Fruit fly (Drosophila melanogaster): ENCODE results near the gene CG6310.

The CG6310 gene

DNA sequence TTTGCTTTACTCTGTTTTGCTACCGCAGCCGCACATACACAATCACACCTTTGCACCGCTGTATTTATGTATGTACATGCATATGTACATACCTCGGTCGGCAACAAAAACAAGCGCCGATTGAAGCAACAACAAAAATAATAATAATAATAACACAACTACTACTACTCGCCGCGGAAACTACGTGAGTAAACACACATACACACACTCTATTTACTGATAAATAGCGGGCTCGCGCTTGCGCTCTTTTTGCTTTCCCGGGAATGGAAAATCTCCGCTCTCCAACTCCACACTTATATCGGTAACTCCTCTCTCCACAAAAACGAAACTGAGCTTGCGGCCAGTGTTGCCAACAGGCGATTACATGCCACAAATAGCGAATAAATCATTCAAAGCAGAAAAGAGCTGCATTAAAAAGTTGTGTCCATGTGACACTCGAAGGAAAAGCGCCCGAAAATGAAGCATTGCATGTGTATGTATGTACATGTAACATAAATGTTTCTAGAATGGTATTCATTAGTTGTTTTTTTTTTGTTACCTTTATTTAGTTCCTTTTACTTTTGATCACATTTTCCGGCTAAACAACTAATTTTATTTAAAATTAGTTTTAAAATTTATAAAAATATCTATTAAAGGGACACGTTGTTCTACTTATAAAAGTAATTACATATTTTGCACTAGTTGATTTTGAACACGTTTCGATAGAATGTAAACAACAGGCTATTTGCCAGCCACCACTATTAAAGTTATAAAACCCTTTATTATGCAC lies 49.1 kb upstream of the CG6310 start (continued):
- TF ChIP-seq cwo (GFP tag; optimal IDR thresholded peaks at IDR 0.05) = peak; percentile 55
- no peak for TF ChIP-seq dati (GFP tag; IDR thresholded peaks at IDR 0.05)
- no peak for TF ChIP-seq chn (GFP tag; optimal IDR thresholded peaks at IDR 0.05)
- TF ChIP-seq esg (GFP tag; conservative IDR thresholded peaks at IDR 0.05) = no peak
- peak; percentile 19 for TF ChIP-seq Hr3 (GFP tag; optimal IDR thresholded peaks at IDR 0.05)
- TF ChIP-seq CG9609 (GFP tag; optimal IDR thresholded peaks at IDR 0.05) = peak; percentile 16
- no peak for TF ChIP-seq Bgb (GFP tag; IDR thresholded peaks at IDR 0.05; ENCODE audit: partially characterized antibody)
- TF ChIP-seq CG8478 (optimal IDR thresholded peaks at IDR 0.05) = no peak
- peak; percentile 87 for TF ChIP-seq sens (GFP tag)
- TF ChIP-seq ara (GFP tag; IDR thresholded peaks at IDR 0.05) = peak; percentile 76
- TF ChIP-seq CrebB (tag; optimal IDR thresholded peaks at IDR 0.05) = peak; percentile 88
- no peak for TF ChIP-seq cad (GFP tag; optimal IDR thresholded peaks at IDR 0.05)
- no peak for TF ChIP-seq sc (optimal IDR thresholded peaks at IDR 0.05)
- TF ChIP-seq sc (GFP tag; optimal IDR thresholded peaks at IDR 0.05) = peak; percentile 73
- TF ChIP-seq oc (tag; optimal IDR thresholded peaks at IDR 0.05) = no peak
- TF ChIP-seq dimm (GFP tag; IDR thresholded peaks at IDR 0.05) = no peak
- peak; percentile 71 for TF ChIP-seq Fer3 (tag; optimal IDR thresholded peaks at IDR 0.05)
- TF ChIP-seq CG6689 (GFP tag; IDR thresholded peaks at IDR 0.05) = peak; percentile 61
- peak; percentile 77 for TF ChIP-seq Adf1 (GFP tag; IDR thresholded peaks at IDR 0.05)
- TF ChIP-seq nerfin-1 (tag; optimal IDR thresholded peaks at IDR 0.05) = peak; percentile 86
- TF ChIP-seq CG9797 (GFP tag; optimal IDR thresholded peaks at IDR 0.05) = peak; percentile 26
- no peak for TF ChIP-seq cas (GFP tag; IDR thresholded peaks at IDR 0.05)
- TF ChIP-seq tin (GFP tag; optimal IDR thresholded peaks at IDR 0.05) = no peak
- TF ChIP-seq Asciz (GFP tag; optimal IDR thresholded peaks at IDR 0.05) = peak; percentile 84
- TF ChIP-seq tup (GFP tag; optimal IDR thresholded peaks at IDR 0.05) = peak; percentile 31
- no peak for TF ChIP-seq Sox102F (GFP tag; optimal IDR thresholded peaks at IDR 0.05)
- TF ChIP-seq CG12744 (GFP tag; optimal IDR thresholded peaks at IDR 0.05) = peak; percentile 69
- no peak for TF ChIP-seq ro (GFP tag; IDR thresholded peaks at IDR 0.05)
- no peak for TF ChIP-seq CG6272 (GFP tag; IDR thresholded peaks at IDR 0.05)
- no peak for TF ChIP-seq Doc2 (GFP tag; IDR thresholded peaks at IDR 0.05)
- TF ChIP-seq pan (optimal IDR thresholded peaks at IDR 0.05) = no peak
- TF ChIP-seq pan (GFP tag; optimal IDR thresholded peaks at IDR 0.05 in 1 of 2, IDR thresholded peaks at IDR 0.05 in 1 of 2) = peak in 1 of 2 experiments; percentile 47
- peak; percentile 66 for TF ChIP-seq gcm (GFP tag; optimal IDR thresholded peaks at IDR 0.05)
- TF ChIP-seq CG12155 (GFP tag; optimal IDR thresholded peaks at IDR 0.05) = peak; percentile 61
- peak; percentile 30 for TF ChIP-seq CG18262 (tag; optimal IDR thresholded peaks at IDR 0.05)
- TF ChIP-seq unc-4 (GFP tag; IDR thresholded peaks at IDR 0.05; ENCODE audit: partially characterized antibody) = 0 out of 2 replicates have a peak, but pooled peaks have one; percentile 45
- no peak for TF ChIP-seq eve (GFP tag; optimal IDR thresholded peaks at IDR 0.05)
- peak; percentile 92 for TF ChIP-seq Med (GFP tag)
- peak; percentile 51; the same call in 1 of the 2 replicates for TF ChIP-seq wdn (GFP tag; IDR thresholded peaks at IDR 0.05)
- no peak for TF ChIP-seq Gug (GFP tag; IDR thresholded peaks at IDR 0.05)
- TF ChIP-seq dm (GFP tag; optimal IDR thresholded peaks at IDR 0.05) = peak; percentile 62
- peak; percentile 65; the same call in 1 of the 3 replicates for TF ChIP-seq otp (GFP tag; IDR thresholded peaks at IDR 0.05)
- peak; percentile 71 for TF ChIP-seq Vsx1 (GFP tag; optimal IDR thresholded peaks at IDR 0.05)
- peak; percentile 38 for TF ChIP-seq grau (tag; optimal IDR thresholded peaks at IDR 0.05)
- no peak for TF ChIP-seq br (optimal IDR thresholded peaks at IDR 0.05)
- TF ChIP-seq Ada2b (GFP tag; IDR thresholded peaks at IDR 0.05) = no peak
- peak; percentile 23 for TF ChIP-seq CG18011 (GFP tag; optimal IDR thresholded peaks at IDR 0.05)
- no peak for TF ChIP-seq CG31224 (GFP tag; IDR thresholded peaks at IDR 0.05)
- TF ChIP-seq pita (GFP tag; optimal IDR thresholded peaks at IDR 0.05) = no peak
- TF ChIP-seq Aef1 (GFP tag; IDR thresholded peaks at IDR 0.05) = peak; percentile 50; the same call in 1 of the 3 replicates
- no peak for TF ChIP-seq hth (optimal IDR thresholded peaks at IDR 0.05)
- TF ChIP-seq HLHmδ (GFP tag; optimal IDR thresholded peaks at IDR 0.05) = peak; percentile 81
